Worm (Caenorhabditis elegans) whole organism, L1 larva: Measurements from ENCODE around the gene F36F12.3.

Experiments
- egl-13 ChIP-seq: sonication (generic microtip); optimal IDR thresholded peaks from 2 replicates; lab custom pipeline; 2016; ENCODE audit warnings: missing genotype, missing genetic modification reagents, missing genetic modification characterization, missing compliant biosample characterization
- elt-2 ChIP-seq: sonication (generic microtip); optimal IDR thresholded peaks from 2 replicates; lab custom pipeline; 2016; ENCODE audit warnings: missing genetic modification characterization, mild to moderate bottlenecking, inconsistent platforms, missing compliant biosample characterization, missing genetic modification reagents
- lin-35 ChIP-seq, 2 experiments: fragments of 150-350 bp; optimal IDR thresholded peaks; 2 replicates each; lab custom pipeline; 2014; ENCODE audit warnings: missing biosample characterization in 2 of 2, missing genetic modification characterization in 2 of 2, missing genetic modification reagents in 2 of 2
- mab-9 ChIP-seq: fragments of 200-800 bp; sonication (Bioruptor generic); IDR thresholded peaks from 2 replicates; pipeline ENCODE4 v1.3.6; 2022; ENCODE audit warnings: missing genetic modification reagents, missing genetic modification characterization, missing compliant biosample characterization
- mdl-1 ChIP-seq, 2 experiments: fragments of 150-350 bp; optimal IDR thresholded peaks; 2 replicates each; lab custom pipeline; 2014 to 2017; ENCODE audit warnings: missing biosample characterization in 2 of 2, missing genetic modification characterization in 2 of 2, inconsistent platforms in 1 of 2
- nhr-11 ChIP-seq: fragments of 150-350 bp; optimal IDR thresholded peaks from 2 replicates; lab custom pipeline; 2014; ENCODE audit warnings: missing biosample characterization, missing genetic modification characterization
- nhr-12 ChIP-seq: sonication (generic microtip); optimal IDR thresholded peaks from 2 replicates; lab custom pipeline; 2017; ENCODE audit warnings: missing biosample characterization, missing genetic modification characterization
- nhr-84 ChIP-seq: sonication (generic microtip); optimal IDR thresholded peaks from 2 replicates; lab custom pipeline; 2017; ENCODE audit warnings: missing biosample characterization, missing genetic modification characterization
- skn-1 ChIP-seq: fragments of 150-350 bp; optimal IDR thresholded peaks from 2 replicates; lab custom pipeline; 2014; ENCODE audit warnings: missing biosample characterization, missing genetic modification characterization
- sox-4 ChIP-seq: sonication (generic microtip); optimal IDR thresholded peaks from 2 replicates; lab custom pipeline; 2016; ENCODE audit warnings: missing genetic modification characterization, missing compliant biosample characterization
- ztf-11 ChIP-seq, 2 experiments: sonication (generic microtip); optimal IDR thresholded peaks; 2 replicates each; lab custom pipeline; 2016 to 2017; ENCODE audit warnings: missing genetic modification characterization in 2 of 2, missing biosample characterization in 1 of 2, missing compliant biosample characterization in 1 of 2

DNA sequence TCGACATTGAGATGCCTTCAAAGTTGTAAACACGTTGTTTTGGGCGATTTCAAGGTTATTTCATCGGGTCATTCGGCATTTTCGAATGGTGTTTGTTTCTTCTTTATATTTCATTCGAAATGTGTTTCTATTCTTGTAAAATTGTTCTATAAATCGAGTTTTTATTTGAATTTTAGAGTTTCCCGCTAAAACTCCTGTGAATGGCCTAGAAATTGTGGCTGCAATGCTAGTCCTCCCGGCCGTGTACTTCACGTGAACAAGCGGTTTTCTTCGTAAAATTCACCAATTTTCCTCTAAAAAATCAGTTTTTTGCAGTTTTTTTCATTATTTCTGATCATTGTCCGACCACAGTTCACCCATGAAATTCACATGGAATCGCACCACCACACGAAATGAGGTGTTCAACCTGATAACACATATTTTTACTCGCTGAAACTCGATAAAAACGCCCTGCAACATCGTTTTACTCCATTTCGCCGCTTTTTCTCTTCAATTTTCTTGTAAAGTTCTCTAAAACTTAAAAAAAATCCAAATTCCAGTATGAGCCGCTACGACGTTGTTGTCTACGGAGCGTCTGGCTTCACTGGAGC is 41.5 kb downstream of the F36F12.3 start, which contains the start of gene ldp-1:
- TF ChIP-seq nhr-11 (no peak), ztf-11 (tag; optimal IDR thresholded peaks at IDR 0.05; lab: Kevin White, UChicago) (peak in 1 of 2 experiments; percentile 94), nhr-84 (no peak), skn-1 (tag; lab: Kevin White, UChicago) (peak; percentile 11), sox-4 (tag; lab: Kevin White, UChicago) (peak; percentile 83), mab-9 (GFP tag; lab: Robert Waterston, UW) (peak; percentile 80), elt-2 (tag; lab: Kevin White, UChicago) (peak; percentile 67), egl-13 (tag; lab: Kevin White, UChicago) (peak; percentile 85), nhr-12 (tag; lab: Kevin White, UChicago) (no peak), mdl-1 (tag; optimal IDR thresholded peaks at IDR 0.05; lab: Kevin White, UChicago) (peak in 1 of 2 experiments; percentile 6), lin-35 (GFP tag; optimal IDR thresholded peaks at IDR 0.05; lab: Kevin White, UChicago) (peak; percentile 93 to 94)
